Fruit fly (Drosophila melanogaster) whole organism, adult: ENCODE measurements around the gene CG34325.

Experiments used
- CG11617 ChIP-seq: fragments of 200-800 bp; sonication (Bioruptor generic); optimal IDR thresholded peaks from 2 replicates; lab custom pipeline; 2017; ENCODE audit warnings: mild to moderate bottlenecking, missing biosample characterization, missing genetic modification reagents, missing genetic modification characterization
- CG12768 ChIP-seq: fragments of 200-800 bp; sonication (Bioruptor generic); optimal IDR thresholded peaks from 2 replicates; lab custom pipeline; 2017; ENCODE audit warnings: missing biosample characterization, missing genetic modification characterization, mild to moderate bottlenecking, moderate library complexity, missing genetic modification reagents
- CG14711 ChIP-seq: fragments of 200-800 bp; sonication (Bioruptor generic); optimal IDR thresholded peaks from 2 replicates; lab custom pipeline; 2018; ENCODE audit warnings: missing biosample characterization, mild to moderate bottlenecking, missing genetic modification characterization, moderate library complexity
- CG1620 ChIP-seq: fragments of 200-800 bp; sonication (Bioruptor generic); optimal IDR thresholded peaks from 2 replicates; lab custom pipeline; 2016; ENCODE audit warnings: missing biosample characterization, missing genetic modification characterization
- CG33017 ChIP-seq: fragments of 200-800 bp; sonication (Bioruptor generic); optimal IDR thresholded peaks from 2 replicates; lab custom pipeline; 2018; ENCODE audit warnings: missing biosample characterization, mild to moderate bottlenecking, missing genetic modification characterization, moderate library complexity
- CG5204 ChIP-seq: fragments of 200-800 bp; sonication (Bioruptor generic); optimal IDR thresholded peaks from 2 replicates; lab custom pipeline; 2016; ENCODE audit warnings: missing biosample characterization, missing genetic modification characterization
- CG7045 ChIP-seq: fragments of 200-800 bp; sonication (Bioruptor generic); optimal IDR thresholded peaks from 2 replicates; lab custom pipeline; 2017; ENCODE audit warnings: missing biosample characterization, mild to moderate bottlenecking, missing genetic modification characterization
- CG7101 ChIP-seq: fragments of 200-800 bp; sonication (Bioruptor generic); optimal IDR thresholded peaks from 2 replicates; lab custom pipeline; 2018; ENCODE audit warnings: missing biosample characterization, mild to moderate bottlenecking, missing genetic modification characterization, moderate library complexity
- Clk ChIP-seq: fragments of 200-800 bp; sonication (Bioruptor generic); optimal IDR thresholded peaks from 2 replicates; lab custom pipeline; 2017; ENCODE audit warnings: missing biosample characterization, missing genetic modification characterization
- Crg-1 ChIP-seq: fragments of 200-800 bp; sonication (Bioruptor generic); optimal IDR thresholded peaks from 2 replicates; lab custom pipeline; 2016; ENCODE audit warnings: missing biosample characterization, missing genetic modification characterization
- Hr96 ChIP-seq: fragments of 200-800 bp; sonication (Bioruptor generic); optimal IDR thresholded peaks from 2 replicates; lab custom pipeline; 2016; ENCODE audit warnings: missing biosample characterization, missing genetic modification characterization
- Mnt ChIP-seq: fragments of 200-800 bp; sonication (Bioruptor generic); optimal IDR thresholded peaks from 2 replicates; lab custom pipeline; 2016; ENCODE audit warnings: missing biosample characterization, mild to moderate bottlenecking, missing genetic modification characterization
- bab1 ChIP-seq: fragments of 200-800 bp; sonication (Bioruptor generic); optimal IDR thresholded peaks from 3 replicates; lab custom pipeline; 2019; ENCODE audit warnings: missing biosample characterization, mild to moderate bottlenecking, missing genetic modification characterization, moderate library complexity
- cic ChIP-seq: fragments of 200-800 bp; sonication (Bioruptor generic); optimal IDR thresholded peaks from 2 replicates; lab custom pipeline; 2017; ENCODE audit warnings: missing biosample characterization, mild to moderate bottlenecking, missing genetic modification characterization, moderate library complexity
- cnc ChIP-seq, 2 experiments: fragments of >200 bp; optimal IDR thresholded peaks; 2 replicates each; lab custom pipeline; 2017
- kay ChIP-seq: fragments of 200-800 bp; sonication (Bioruptor generic); peaks from one replicate; lab custom pipeline; 2016; ENCODE audit warnings: missing biosample characterization, missing genetic modification characterization, borderline replicate concordance
- ovo ChIP-seq: fragments of 200-800 bp; sonication (Bioruptor generic); optimal IDR thresholded peaks from 2 replicates; lab custom pipeline; 2016; ENCODE audit warnings: missing biosample characterization, missing genetic modification characterization
- pad ChIP-seq: fragments of 200-800 bp; sonication (Bioruptor generic); optimal IDR thresholded peaks from 3 replicates; lab custom pipeline; 2017; ENCODE audit warnings: missing biosample characterization, missing genetic modification characterization, mild to moderate bottlenecking, moderate library complexity, missing genetic modification reagents
- tj ChIP-seq: fragments of 200-800 bp; sonication (Bioruptor generic); optimal IDR thresholded peaks from 3 replicates; lab custom pipeline; 2017; ENCODE audit warnings: missing biosample characterization, mild to moderate bottlenecking, missing genetic modification characterization, moderate library complexity
- toe ChIP-seq: fragments of 200-800 bp; sonication (Bioruptor generic); optimal IDR thresholded peaks from 2 replicates; lab custom pipeline; 2016; ENCODE audit warnings: missing biosample characterization, missing genetic modification characterization

CG34325 gene

DNA sequence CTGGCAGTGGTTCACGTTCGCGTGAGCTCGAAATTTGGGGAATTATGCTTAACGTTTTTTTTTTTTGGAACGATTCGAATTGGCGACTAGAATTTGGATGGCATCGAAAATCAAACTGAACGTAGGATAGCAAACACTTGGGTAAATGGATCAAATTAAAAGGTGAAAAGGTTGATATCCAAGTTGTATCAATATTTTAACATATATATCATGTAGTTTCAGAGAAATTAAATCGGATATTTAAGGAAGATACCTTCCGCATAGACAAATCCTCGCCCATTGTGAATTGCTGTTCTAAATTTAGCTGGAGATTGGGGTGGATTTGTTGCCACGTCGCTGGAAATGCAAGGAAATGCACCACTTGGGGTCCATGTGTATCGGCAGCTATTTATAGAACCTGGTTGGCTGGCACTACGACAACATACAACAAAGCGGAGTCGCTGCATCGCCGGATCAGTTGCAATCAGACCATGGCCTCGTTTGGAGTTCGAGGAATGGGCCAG, 42.3 kb downstream of the CG34325 start, which contains the start of the genes CG13010 and sing:
CG13010 (minus strand) TSS at position 101 of the 503 bp plus-strand sequence.
sing (plus strand) TSS at position 453 of the 503 bp plus-strand sequence.
- TF ChIP-seq cnc (optimal IDR thresholded peaks at IDR 0.05; lab: Kevin White, UChicago) (no peak), CG7101 (tag; lab: Kevin White, UChicago) (no peak)

DNA sequence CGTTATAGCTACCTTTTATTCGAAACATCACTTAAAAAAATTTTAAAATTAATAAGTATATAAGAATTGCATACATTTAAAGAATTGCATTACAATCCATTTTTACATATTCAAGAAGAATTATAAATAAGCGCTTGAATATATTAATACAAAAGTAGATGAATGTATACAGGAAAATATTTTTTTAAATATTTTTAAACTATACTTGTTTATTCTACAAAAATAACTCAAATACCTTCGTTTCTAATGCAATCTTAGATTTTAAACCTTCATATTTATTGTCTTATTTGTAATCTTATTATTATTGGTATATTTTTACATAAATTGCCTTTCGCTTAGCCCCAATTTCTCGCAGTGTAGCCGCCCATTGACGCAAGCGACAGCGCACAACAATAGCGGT, 44.0 kb downstream of the CG34325 start:
- TF ChIP-seq CG11617 (peak; percentile 9), CG7101 (tag; lab: Kevin White, UChicago) (peak; percentile 55), CG14711 (tag; lab: Kevin White, UChicago) (peak; percentile 7), kay (GFP tag; lab: Kevin White, UChicago) (no peak), bab1 (no peak), tj (no peak), CG7045 (no peak), cnc (optimal IDR thresholded peaks at IDR 0.05; lab: Kevin White, UChicago) (no peak), Crg-1 (no peak), pad (no peak), Mnt (GFP tag; lab: Kevin White, UChicago) (no peak), toe (GFP tag; lab: Kevin White, UChicago) (no peak), Hr96 (no peak), Clk (GFP tag; lab: Kevin White, UChicago) (no peak), ovo (no peak)

DNA sequence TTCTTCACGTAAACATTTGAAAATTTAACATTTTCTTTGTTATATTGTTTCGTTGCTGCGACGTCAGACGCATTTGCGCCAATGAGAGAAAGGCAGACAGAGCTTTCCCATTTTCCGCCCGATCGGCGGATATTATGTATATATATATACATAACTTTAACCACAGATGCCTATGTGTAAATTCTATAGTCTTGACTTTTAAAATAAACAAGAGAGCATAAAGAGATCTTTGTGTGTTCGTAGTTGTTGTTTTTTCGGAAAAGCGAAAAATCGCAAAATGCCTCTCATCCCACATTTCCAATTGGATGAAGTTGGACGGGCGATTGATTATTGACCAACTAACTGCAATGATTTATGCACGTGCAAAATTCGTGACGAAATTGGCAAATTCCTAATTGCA, 44.6 kb downstream of the CG34325 start, which contains the start of gene CG13012:
CG13012 (minus strand) TSS at position 101 of the 400 bp plus-strand sequence.
- TF ChIP-seq tj (no peak), CG12768 (GFP tag; lab: Kevin White, UChicago) (no peak)

DNA sequence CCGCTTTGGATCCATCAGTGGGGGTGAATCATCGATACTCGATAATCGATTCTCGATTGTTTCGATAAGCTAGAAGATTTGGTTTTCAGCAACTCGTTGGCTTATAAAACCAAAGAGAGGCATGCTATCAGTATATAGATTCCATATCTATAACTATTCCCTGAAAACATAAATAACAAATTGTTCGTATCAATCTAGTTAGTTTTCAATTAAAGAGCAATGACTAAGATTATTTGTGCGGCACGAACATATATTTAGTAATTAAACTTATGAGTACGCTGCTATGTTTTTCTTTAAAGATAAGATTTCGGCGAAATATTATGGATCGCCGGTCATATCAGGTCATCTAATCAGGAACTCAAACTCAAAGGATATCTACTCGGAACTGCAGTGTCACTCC, 46.7 kb downstream of the CG34325 start:
- TF ChIP-seq pad (no peak), bab1 (no peak), Crg-1 (no peak), tj (no peak), Mnt (GFP tag; lab: Kevin White, UChicago) (no peak), ovo (no peak), toe (GFP tag; lab: Kevin White, UChicago) (no peak), Clk (GFP tag; lab: Kevin White, UChicago) (no peak), CG7101 (tag; lab: Kevin White, UChicago) (no peak), CG11617 (no peak), CG5204 (GFP tag; lab: Kevin White, UChicago) (no peak), Hr96 (no peak), CG1620 (GFP tag; lab: Kevin White, UChicago) (no peak)

DNA sequence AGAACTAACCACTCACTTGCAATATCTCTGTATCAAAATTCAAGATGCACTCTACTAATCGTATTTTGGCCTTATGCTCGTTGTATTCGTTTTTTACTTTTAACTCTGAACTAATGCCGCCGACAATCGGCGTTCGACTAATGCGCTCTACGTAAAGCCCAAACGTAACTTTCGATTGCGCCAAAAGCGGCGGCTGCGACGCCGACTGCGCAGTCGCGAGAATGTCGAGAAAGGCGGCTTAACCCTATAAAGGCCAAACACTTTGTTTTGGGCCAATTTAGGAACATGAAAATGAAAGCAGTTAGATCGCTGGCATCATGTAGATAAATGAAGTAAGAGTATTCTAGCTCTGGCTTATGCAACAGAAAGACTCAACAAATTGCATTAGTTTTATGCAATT, 48.3 kb downstream of the CG34325 start:
- TF ChIP-seq Crg-1 (no peak), CG33017 (no peak), toe (GFP tag; lab: Kevin White, UChicago) (no peak), ovo (no peak), tj (no peak), CG7045 (no peak), CG1620 (GFP tag; lab: Kevin White, UChicago) (no peak), cnc (optimal IDR thresholded peaks at IDR 0.05; lab: Kevin White, UChicago) (no peak), pad (no peak), kay (GFP tag; lab: Kevin White, UChicago) (no peak), CG14711 (tag; lab: Kevin White, UChicago) (no peak), CG12768 (GFP tag; lab: Kevin White, UChicago) (no peak), Hr96 (no peak), cic (GFP tag; lab: Kevin White, UChicago) (no peak), CG5204 (GFP tag; lab: Kevin White, UChicago) (no peak), Mnt (GFP tag; lab: Kevin White, UChicago) (no peak), CG11617 (no peak), bab1 (no peak), Clk (GFP tag; lab: Kevin White, UChicago) (no peak)

DNA sequence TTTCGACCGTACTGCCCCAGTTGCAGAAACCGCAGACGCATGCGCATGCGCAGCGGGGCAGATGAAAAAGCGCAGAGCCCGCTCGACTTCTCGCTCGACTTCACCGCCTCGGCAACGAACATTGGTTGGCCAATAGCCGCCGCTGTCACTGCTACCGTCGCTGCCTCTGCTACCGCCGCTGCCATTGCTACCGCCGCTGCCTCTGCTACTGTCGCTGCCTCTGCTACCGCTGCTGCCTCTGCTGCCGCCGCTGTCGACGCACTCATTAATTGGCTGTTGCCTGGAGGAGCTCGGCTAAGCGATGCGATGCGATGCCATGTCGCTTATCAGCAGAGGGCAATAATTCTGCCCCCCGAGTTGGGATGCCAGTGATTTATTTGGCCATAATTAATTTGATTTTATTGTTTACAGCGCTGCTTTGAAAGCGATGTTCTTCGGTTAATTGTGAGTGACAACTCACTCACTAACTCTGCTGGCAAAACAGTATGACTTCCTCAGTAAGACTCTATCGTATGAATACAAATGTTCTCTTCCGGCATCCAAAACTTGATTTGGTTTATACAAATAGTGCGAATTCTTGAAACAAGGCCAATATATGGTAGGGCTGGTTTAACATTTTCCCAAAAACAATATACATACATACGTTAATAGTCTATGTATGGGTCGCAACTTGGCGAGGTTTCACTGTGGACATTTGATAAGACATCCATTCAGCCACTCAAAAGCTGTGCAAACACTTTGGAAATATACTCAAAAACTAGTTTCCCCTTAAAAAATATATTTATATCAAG, 50.3 kb downstream of the CG34325 start:
- no peak for TF ChIP-seq Crg-1
- no peak for TF ChIP-seq toe (GFP tag; lab: Kevin White, UChicago)
- no peak for TF ChIP-seq CG12768 (GFP tag; lab: Kevin White, UChicago)
- peak; percentile 39 for TF ChIP-seq CG14711 (tag; lab: Kevin White, UChicago)
- no peak for TF ChIP-seq CG1620 (GFP tag; lab: Kevin White, UChicago)
- no peak for TF ChIP-seq kay (GFP tag; lab: Kevin White, UChicago)
- TF ChIP-seq cnc (optimal IDR thresholded peaks at IDR 0.05; lab: Kevin White, UChicago) = no peak
- peak; percentile 9 for TF ChIP-seq pad
- TF ChIP-seq tj = no peak
- TF ChIP-seq CG7101 (tag; lab: Kevin White, UChicago) = no peak
- TF ChIP-seq CG11617 = no peak
- TF ChIP-seq bab1 = no peak
- no peak for TF ChIP-seq CG5204 (GFP tag; lab: Kevin White, UChicago)

DNA sequence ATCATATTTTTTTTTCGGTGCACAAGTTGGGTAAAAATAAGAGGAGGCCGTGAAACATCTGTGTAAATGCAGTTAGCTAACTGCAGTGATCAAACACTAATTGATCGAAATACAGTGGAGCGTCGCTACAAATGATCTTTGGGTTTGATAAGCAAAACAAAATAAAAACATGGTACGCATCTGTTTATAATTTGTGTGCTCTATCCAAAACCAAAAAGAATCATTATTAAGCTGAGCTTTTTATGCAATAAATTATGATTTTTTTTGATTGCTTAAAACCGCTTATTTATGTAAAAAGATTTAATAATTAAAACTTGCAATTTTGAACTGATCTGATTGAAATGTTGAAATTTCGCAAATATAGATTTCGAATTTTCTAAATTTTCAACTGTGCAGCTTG, 50.9 kb downstream of the CG34325 start:
- no peak for TF ChIP-seq cnc (optimal IDR thresholded peaks at IDR 0.05; lab: Kevin White, UChicago)
- TF ChIP-seq CG33017 = no peak
- TF ChIP-seq CG7045 = no peak
- TF ChIP-seq CG12768 (GFP tag; lab: Kevin White, UChicago) = no peak
- no peak for TF ChIP-seq CG1620 (GFP tag; lab: Kevin White, UChicago)
- TF ChIP-seq kay (GFP tag; lab: Kevin White, UChicago) = peak; percentile 28
- TF ChIP-seq Hr96 = no peak
- no peak for TF ChIP-seq Clk (GFP tag; lab: Kevin White, UChicago)
- no peak for TF ChIP-seq CG7101 (tag; lab: Kevin White, UChicago)
